Worm (Caenorhabditis elegans): ENCODE results near the gene fbxa-155.

The fbxa-155 gene

DNA sequence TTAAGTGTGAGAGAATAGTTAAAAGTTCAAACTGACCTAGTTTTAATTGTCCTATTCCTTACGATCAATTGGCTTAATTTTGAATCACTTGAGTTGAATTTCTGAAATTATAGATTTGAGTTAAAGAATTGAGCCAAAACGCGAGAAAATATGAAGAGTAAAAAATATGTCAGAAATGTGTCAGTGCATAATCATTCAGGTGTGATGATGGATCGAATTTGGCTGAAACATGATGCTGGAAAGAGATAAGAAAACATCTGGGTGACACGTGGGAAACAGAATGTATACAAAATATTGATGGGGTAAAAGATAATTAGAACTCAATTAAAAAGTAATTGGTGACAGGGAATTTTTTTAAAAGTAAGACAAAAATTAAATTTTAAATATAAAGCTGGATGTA, 36.3 kb downstream of the fbxa-155 start, which contains the start of gene R10E12.2:
Gene R10E12.2 (minus strand): TSS at position 101 of the 400 bp plus-strand sequence.
- no peak for TF ChIP-seq ceh-43 (GFP tag; optimal IDR thresholded peaks at IDR 0.05)
- TF ChIP-seq mab-5 (tag; optimal IDR thresholded peaks at IDR 0.05): no peak
- no peak for TF ChIP-seq snpc-4 (tag; optimal IDR thresholded peaks at IDR 0.05)
- no peak for TF ChIP-seq bed-3 (GFP tag; optimal IDR thresholded peaks at IDR 0.05)
- no peak for TF ChIP-seq flh-1 (GFP tag; optimal IDR thresholded peaks at IDR 0.05)
- no peak for TF ChIP-seq M03D4.4 (tag; optimal IDR thresholded peaks at IDR 0.05)
- no peak for TF ChIP-seq nhr-28 (tag; optimal IDR thresholded peaks at IDR 0.05)
- no peak for TF ChIP-seq nhr-237 (tag; optimal IDR thresholded peaks at IDR 0.05)

DNA sequence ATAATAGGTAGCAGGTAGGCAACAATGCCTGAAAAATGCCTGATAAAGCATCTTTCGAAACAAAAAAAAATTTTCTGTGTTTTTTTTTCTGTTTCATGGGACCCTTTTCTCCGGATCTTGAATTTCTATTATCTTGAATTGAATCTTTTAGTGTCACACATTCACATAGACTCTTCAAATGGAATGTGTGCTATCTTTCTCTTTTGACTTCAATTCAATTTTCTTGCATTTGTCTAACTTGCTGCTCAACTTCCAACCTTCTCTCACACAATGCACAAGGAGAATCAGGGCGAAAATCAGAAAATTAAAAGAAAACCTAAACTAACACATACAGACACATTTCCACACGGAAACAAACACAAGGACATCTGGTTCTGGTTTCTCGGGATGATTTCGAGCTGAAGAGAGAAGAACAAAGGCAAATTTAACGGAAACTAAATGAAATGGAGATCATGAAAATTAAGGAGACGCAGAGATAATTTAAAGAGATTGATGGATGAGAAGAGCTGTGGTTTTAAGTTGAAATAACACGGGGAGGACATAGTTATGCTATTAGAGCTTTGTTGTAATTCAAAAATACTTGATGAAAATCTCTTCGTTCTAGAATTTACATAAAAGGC, 37.7 kb downstream of the fbxa-155 start:
- peak; percentile 66 for TF ChIP-seq ces-1 (GFP tag; optimal IDR thresholded peaks at IDR 0.05)
- no peak for TF ChIP-seq elt-1 (tag; optimal IDR thresholded peaks at IDR 0.05; ENCODE audit: borderline replicate concordance, insufficient read depth)

DNA sequence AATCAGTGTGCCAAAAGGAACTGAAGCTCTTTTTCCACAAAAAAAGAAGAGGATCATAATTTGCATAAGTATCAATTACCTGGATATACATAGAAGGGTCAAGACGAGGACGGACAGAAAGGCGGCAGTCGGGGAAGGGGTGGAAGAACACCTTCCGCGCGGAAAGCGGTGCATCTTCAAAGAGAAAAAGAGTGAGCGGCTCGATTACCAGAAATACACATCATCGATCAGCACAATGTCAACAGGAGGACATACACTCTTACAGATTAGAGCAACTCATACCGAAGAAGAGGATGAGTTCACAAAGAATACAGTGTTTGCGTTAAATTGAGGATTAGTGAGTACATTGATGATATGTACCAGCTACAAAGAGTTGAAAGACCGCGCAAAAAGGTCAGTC, 40.6 kb downstream of the fbxa-155 start:
- no peak for TF ChIP-seq mab-5 (tag; optimal IDR thresholded peaks at IDR 0.05)
- TF ChIP-seq ztf-11 (tag; optimal IDR thresholded peaks at IDR 0.05): no peak
- TF ChIP-seq nhr-2 (tag; optimal IDR thresholded peaks at IDR 0.05): peak; percentile 77

DNA sequence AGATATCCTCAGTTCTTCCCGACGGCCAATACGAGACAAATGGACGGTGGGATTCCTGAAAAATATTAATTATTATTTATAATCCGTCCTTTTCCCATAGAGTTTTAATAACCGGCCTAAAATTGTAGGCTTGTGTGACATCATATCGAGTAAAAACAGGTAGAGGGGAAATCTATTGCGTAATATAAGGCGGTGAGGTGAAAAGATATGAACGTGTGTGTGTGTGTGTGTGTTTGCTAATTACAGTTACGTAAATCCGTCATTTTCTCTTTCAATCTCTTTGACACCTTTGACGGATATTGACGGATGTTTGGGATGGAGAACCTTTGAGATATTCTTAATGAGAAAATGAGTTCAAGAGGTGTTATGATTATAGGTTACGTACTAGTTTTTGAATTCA, 44.6 kb downstream of the fbxa-155 start:
- TF ChIP-seq ceh-39 (tag; optimal IDR thresholded peaks at IDR 0.05) (no peak), nhr-237 (tag; optimal IDR thresholded peaks at IDR 0.05) (peak; percentile 8), zip-8 (tag; optimal IDR thresholded peaks at IDR 0.05) (peak; percentile 99), blmp-1 (tag; optimal IDR thresholded peaks at IDR 0.05) (no peak), mls-2 (tag; optimal IDR thresholded peaks at IDR 0.05) (peak; percentile 12), pha-4 (tag; optimal IDR thresholded peaks at IDR 0.05) (no peak), ceh-43 (GFP tag; optimal IDR thresholded peaks at IDR 0.05) (peak; percentile 32), lsy-2 (tag; optimal IDR thresholded peaks at IDR 0.05) (no peak), drap-1 (GFP tag; optimal IDR thresholded peaks at IDR 0.05) (no peak), cnd-1 (tag; optimal IDR thresholded peaks at IDR 0.05) (peak; percentile 13), nhr-2 (tag; optimal IDR thresholded peaks at IDR 0.05) (peak; percentile 92), ces-1 (GFP tag; optimal IDR thresholded peaks at IDR 0.05) (no peak), unc-62 (GFP tag; optimal IDR thresholded peaks at IDR 0.05) (peak; percentile 65), lin-13 (tag; optimal IDR thresholded peaks at IDR 0.05) (no peak), snpc-4 (tag; optimal IDR thresholded peaks at IDR 0.05) (no peak)

DNA sequence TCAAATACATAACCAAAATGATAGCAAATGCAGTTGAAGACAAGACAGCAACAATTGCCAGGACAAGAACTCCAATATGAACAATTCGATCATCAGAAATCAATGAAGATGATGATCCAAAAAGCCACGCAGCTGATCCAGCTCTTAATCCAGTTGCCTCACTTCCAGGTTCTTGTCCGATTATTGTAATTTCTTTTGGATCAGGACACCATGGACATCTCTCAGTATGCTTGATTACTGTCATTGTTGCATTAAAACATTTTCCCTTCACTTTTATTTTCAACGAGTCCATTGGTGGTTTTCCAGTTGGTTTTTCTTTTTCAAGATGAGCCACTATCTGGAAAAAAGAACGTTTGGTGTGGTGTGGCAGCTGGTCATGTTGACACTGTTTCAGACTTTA, 45.6 kb downstream of the fbxa-155 start:
- no peak for TF ChIP-seq elt-1 (tag; optimal IDR thresholded peaks at IDR 0.05; ENCODE audit: borderline replicate concordance, insufficient read depth)
- TF ChIP-seq sptf-1 (tag; optimal IDR thresholded peaks at IDR 0.05): no peak
- no peak for TF ChIP-seq snpc-4 (tag; optimal IDR thresholded peaks at IDR 0.05)

DNA sequence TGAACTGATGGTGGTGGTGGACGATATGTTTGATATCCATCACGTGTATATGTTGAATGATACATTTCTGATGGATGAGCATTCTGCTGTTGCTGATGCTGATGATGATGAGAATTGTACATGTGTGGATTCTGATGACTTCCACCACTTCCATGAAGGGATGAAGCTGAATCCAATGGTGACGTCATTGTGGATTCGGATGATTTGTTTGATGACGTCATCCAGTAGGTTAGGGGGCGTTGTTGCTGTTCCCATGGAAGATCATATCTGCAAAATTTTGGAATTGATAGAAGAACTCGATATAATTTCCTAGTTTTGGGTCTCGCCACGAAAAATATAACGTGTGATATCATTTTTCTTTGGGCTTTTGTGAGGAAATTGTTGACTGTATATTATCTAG, 46.6 kb downstream of the fbxa-155 start:
- peak; percentile 97 for TF ChIP-seq zip-8 (tag; optimal IDR thresholded peaks at IDR 0.05)
- no peak for TF ChIP-seq ceh-83 (GFP tag; optimal IDR thresholded peaks at IDR 0.05)
